Worm (Caenorhabditis elegans) whole organism, mixed stage, embryonic: ENCODE measurements around the gene T18D3.9.

Experiments used
- M03D4.4 ChIP-seq: sonication (generic microtip); optimal IDR thresholded peaks from 2 replicates; lab custom pipeline; 2017; ENCODE audit warnings: mild to moderate bottlenecking, missing genetic modification characterization, missing compliant biosample characterization
- bed-3 ChIP-seq: fragments of 200-800 bp; sonication (Bioruptor generic); optimal IDR thresholded peaks from 3 replicates; lab custom pipeline; 2018; ENCODE audit warnings: mild to moderate bottlenecking, missing genetic modification characterization, moderate library complexity, missing compliant biosample characterization
- ceh-43 ChIP-seq: fragments of 200-800 bp; sonication (Bioruptor generic); optimal IDR thresholded peaks from 2 replicates; lab custom pipeline; 2018; ENCODE audit warnings: mild to moderate bottlenecking, missing genetic modification characterization, moderate library complexity, missing compliant biosample characterization
- ceh-83 ChIP-seq: fragments of 200-800 bp; sonication (Bioruptor generic); optimal IDR thresholded peaks from 2 replicates; lab custom pipeline; 2018; ENCODE audit warnings: mild to moderate bottlenecking, missing genetic modification characterization, missing compliant biosample characterization
- cnd-1 ChIP-seq: fragments of 200-800 bp; sonication (Bioruptor generic); optimal IDR thresholded peaks from 2 replicates; lab custom pipeline; 2018; ENCODE audit warnings: mild to moderate bottlenecking, missing genetic modification characterization, missing compliant biosample characterization
- drap-1 ChIP-seq: fragments of 200-800 bp; sonication (Bioruptor generic); optimal IDR thresholded peaks from 3 replicates; lab custom pipeline; 2018; ENCODE audit warnings: mild to moderate bottlenecking, missing genetic modification characterization, missing compliant biosample characterization
- elt-1 ChIP-seq: sonication (generic microtip); optimal IDR thresholded peaks from 2 replicates; lab custom pipeline; 2017; ENCODE audit warnings: missing genetic modification characterization, mild to moderate bottlenecking, missing compliant biosample characterization, antibody characterized with exemption, moderate library complexity, borderline replicate concordance; ENCODE audit not compliant: insufficient read depth
- elt-3 ChIP-seq: fragments of 150-350 bp; optimal IDR thresholded peaks from 2 replicates; lab custom pipeline; 2014; ENCODE audit warnings: missing biosample characterization, missing genetic modification characterization
- ham-2 ChIP-seq: fragments of 200-800 bp; sonication (Bioruptor generic); optimal IDR thresholded peaks from 2 replicates; lab custom pipeline; 2018; ENCODE audit warnings: mild to moderate bottlenecking, missing genetic modification characterization, missing compliant biosample characterization
- hlh-1 ChIP-seq: fragments of 150-350 bp; optimal IDR thresholded peaks from 2 replicates; lab custom pipeline; 2014; ENCODE audit warnings: missing biosample characterization, missing genetic modification reagents, missing genetic modification characterization
- lin-13 ChIP-seq: fragments of 150-350 bp; optimal IDR thresholded peaks from 2 replicates; lab custom pipeline; 2014; ENCODE audit warnings: missing biosample characterization, missing genetic modification characterization
- lin-32 ChIP-seq: fragments of 200-800 bp; sonication (Bioruptor generic); optimal IDR thresholded peaks from 2 replicates; lab custom pipeline; 2018; ENCODE audit warnings: mild to moderate bottlenecking, missing genetic modification characterization, missing compliant biosample characterization
- lsy-2 ChIP-seq: fragments of 150-350 bp; optimal IDR thresholded peaks from 2 replicates; lab custom pipeline; 2014; ENCODE audit warnings: missing biosample characterization, missing genetic modification characterization
- mab-5 ChIP-seq: fragments of 150-350 bp; optimal IDR thresholded peaks from 2 replicates; lab custom pipeline; 2014; ENCODE audit warnings: missing biosample characterization, missing genetic modification characterization
- mep-1 ChIP-seq: fragments of 150-350 bp; optimal IDR thresholded peaks from 2 replicates; lab custom pipeline; 2017; ENCODE audit warnings: missing biosample characterization, missing genetic modification reagents, missing genetic modification characterization, inconsistent platforms
- mls-2 ChIP-seq: sonication (generic microtip); optimal IDR thresholded peaks from 2 replicates; lab custom pipeline; 2016; ENCODE audit warnings: mild to moderate bottlenecking, missing genetic modification characterization, moderate library complexity, missing compliant biosample characterization
- nhr-12 ChIP-seq: fragments of 150-350 bp; optimal IDR thresholded peaks from 2 replicates; lab custom pipeline; 2014; ENCODE audit warnings: missing biosample characterization, missing genetic modification characterization
- nhr-237 ChIP-seq: fragments of 150-350 bp; optimal IDR thresholded peaks from 2 replicates; lab custom pipeline; 2014; ENCODE audit warnings: missing biosample characterization, missing genetic modification characterization
- nhr-28 ChIP-seq: fragments of 150-350 bp; optimal IDR thresholded peaks from 2 replicates; lab custom pipeline; 2014; ENCODE audit warnings: missing biosample characterization, missing genetic modification characterization
- nhr-76 ChIP-seq: sonication (generic microtip); optimal IDR thresholded peaks from 2 replicates; lab custom pipeline; 2017; ENCODE audit warnings: missing biosample characterization, missing genetic modification characterization
- pha-4 ChIP-seq: fragments of 150-350 bp; optimal IDR thresholded peaks from 2 replicates; lab custom pipeline; 2018; ENCODE audit warnings: missing biosample characterization, missing genetic modification reagents, missing genetic modification characterization
- sem-2 ChIP-seq: fragments of 200-800 bp; sonication (Bioruptor generic); optimal IDR thresholded peaks from 2 replicates; lab custom pipeline; 2018; ENCODE audit warnings: mild to moderate bottlenecking, missing genetic modification characterization, missing compliant biosample characterization
- snpc-4 ChIP-seq: fragments of 150-350 bp; optimal IDR thresholded peaks from 2 replicates; lab custom pipeline; 2014; ENCODE audit warnings: missing biosample characterization, missing genetic modification characterization
- sptf-1 ChIP-seq: sonication (generic microtip); optimal IDR thresholded peaks from 2 replicates; lab custom pipeline; 2017; ENCODE audit warnings: mild to moderate bottlenecking, missing genetic modification characterization, moderate library complexity, missing compliant biosample characterization
- tbx-8 ChIP-seq: fragments of 200-800 bp; sonication (Bioruptor generic); optimal IDR thresholded peaks from 2 replicates; lab custom pipeline; 2018; ENCODE audit warnings: mild to moderate bottlenecking, missing genetic modification characterization, moderate library complexity, missing compliant biosample characterization
- unc-120 ChIP-seq: sonication (generic microtip); optimal IDR thresholded peaks from 2 replicates; lab custom pipeline; 2017; ENCODE audit warnings: missing genetic modification characterization, missing compliant biosample characterization; ENCODE audit not compliant: poor library complexity, severe bottlenecking
- unc-39 ChIP-seq: fragments of 150-350 bp; optimal IDR thresholded peaks from 2 replicates; lab custom pipeline; 2014; ENCODE audit warnings: missing biosample characterization, missing genetic modification characterization
- unc-62 ChIP-seq: fragments of 150-350 bp; optimal IDR thresholded peaks from 2 replicates; lab custom pipeline; 2014; ENCODE audit warnings: missing biosample characterization, missing genetic modification reagents, missing genetic modification characterization
- ztf-11 ChIP-seq: fragments of 150-350 bp; optimal IDR thresholded peaks from 2 replicates; lab custom pipeline; 2014; ENCODE audit warnings: missing biosample characterization, missing genetic modification characterization

T18D3.9 gene

DNA sequence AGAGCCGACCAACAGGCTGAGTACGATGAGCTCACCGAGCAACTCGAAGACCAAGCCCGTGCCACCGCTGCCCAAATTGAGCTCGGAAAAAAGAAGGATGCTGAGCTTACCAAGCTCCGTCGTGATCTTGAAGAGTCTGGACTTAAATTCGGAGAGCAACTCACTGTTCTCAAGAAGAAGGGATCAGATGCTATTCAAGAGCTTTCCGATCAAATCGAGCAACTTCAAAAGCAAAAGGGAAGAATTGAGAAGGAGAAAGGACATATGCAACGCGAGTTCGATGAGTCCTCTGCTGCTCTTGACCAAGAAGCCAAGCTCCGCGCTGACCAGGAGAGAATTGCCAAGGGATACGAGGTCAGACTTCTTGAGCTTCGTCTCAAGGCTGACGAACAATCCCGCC, 18.0 kb upstream of the T18D3.9 start:
- TF ChIP-seq M03D4.4 (tag; lab: Kevin White, UChicago), result no peak

ce11 chrX:12469846-12470245, 15.6 kb upstream of the T18D3.9 start:
- TF ChIP-seq bed-3 (no peak), nhr-12 (tag; lab: Kevin White, UChicago) (no peak), mab-5 (tag; lab: Kevin White, UChicago) (no peak), nhr-237 (tag; lab: Kevin White, UChicago) (no peak), unc-120 (no peak), ceh-83 (GFP tag; lab: Kevin White, UChicago) (no peak), ham-2 (GFP tag; lab: Kevin White, UChicago) (no peak)

- peak; percentile 17 for TF ChIP-seq pha-4 (tag; lab: Kevin White, UChicago)
- no peak for TF ChIP-seq lin-32 (GFP tag; lab: Kevin White, UChicago)
- TF ChIP-seq unc-39 (tag; lab: Kevin White, UChicago), result no peak
- TF ChIP-seq unc-62 (GFP tag; lab: Kevin White, UChicago), result no peak
- TF ChIP-seq ztf-11, result no peak
- TF ChIP-seq ham-2 (GFP tag; lab: Kevin White, UChicago), result no peak
These were observed 13.4 kb upstream of the T18D3.9 start, which contains the start of gene myo-2 for ce11 chrX:12467660-12468111. Gene myo-2 (plus strand): TSS chrX:12468061.

ce11 chrX:12466769-12467168, 12.5 kb upstream of the T18D3.9 start, which contains the start of gene cdf-2:
Gene cdf-2 (minus strand): TSS chrX:12466917.
- no peak for TF ChIP-seq bed-3
- no peak for TF ChIP-seq pha-4 (tag; lab: Kevin White, UChicago)
- no peak for TF ChIP-seq mls-2 (tag; lab: Kevin White, UChicago)
- TF ChIP-seq elt-3, result no peak
- no peak for TF ChIP-seq ceh-83 (GFP tag; lab: Kevin White, UChicago)
- TF ChIP-seq mep-1 (tag; lab: Kevin White, UChicago), result no peak

DNA sequence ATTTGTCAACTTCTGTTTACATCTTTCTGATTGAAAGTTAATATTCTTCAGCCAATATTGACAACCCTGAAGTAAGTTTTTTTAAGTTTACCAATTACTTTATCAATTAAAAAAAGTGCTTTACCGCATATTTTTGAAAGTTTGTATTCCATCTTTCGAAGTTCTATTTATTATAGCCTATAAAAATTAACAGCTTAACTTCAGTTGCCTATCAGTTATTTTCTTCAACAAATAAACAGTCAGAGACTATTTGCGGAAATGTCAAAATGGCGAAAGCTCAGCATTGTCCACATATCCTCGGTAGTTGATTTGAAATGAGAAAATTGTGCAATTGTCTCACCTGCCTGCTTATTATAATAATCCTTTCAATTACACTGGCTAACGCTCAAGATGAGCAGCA, 9.2 kb upstream of the T18D3.9 start, which contains the start of gene T18D3.5:
Gene T18D3.5 (plus strand): TSS at position 301 of the 400 bp plus-strand sequence.
- no peak for TF ChIP-seq ceh-83 (GFP tag; lab: Kevin White, UChicago)
- TF ChIP-seq elt-3, result no peak
- TF ChIP-seq nhr-28 (tag; lab: Kevin White, UChicago), result no peak

DNA sequence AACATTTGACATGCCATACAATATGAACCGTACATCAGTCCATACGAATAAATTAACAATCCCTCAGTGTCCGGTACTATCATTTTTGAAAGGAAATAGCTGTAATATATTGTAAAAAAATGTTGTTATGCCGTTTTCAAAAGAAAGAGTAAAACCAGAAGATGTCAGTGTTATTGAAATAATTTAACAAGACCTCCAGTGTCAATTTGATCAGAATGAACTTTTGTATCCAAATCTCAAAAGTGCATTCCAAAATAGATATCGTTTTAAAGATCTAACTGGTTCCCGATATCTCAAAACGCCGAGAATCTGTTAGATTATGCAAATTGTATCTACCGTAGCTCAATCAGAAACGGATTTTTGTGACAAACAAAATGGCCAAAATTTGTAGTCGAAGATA, 7.3 kb upstream of the T18D3.9 start, which contains the start of gene odr-7:
Gene odr-7 (minus strand): TSS at position 101 of the 400 bp plus-strand sequence.
- TF ChIP-seq snpc-4 (tag; lab: Kevin White, UChicago), result no peak
- TF ChIP-seq M03D4.4 (tag; lab: Kevin White, UChicago), result no peak
- no peak for TF ChIP-seq lsy-2 (tag; lab: Kevin White, UChicago)
- no peak for TF ChIP-seq nhr-12 (tag; lab: Kevin White, UChicago)
- TF ChIP-seq, all 35 proteins: peak for 0

- TF ChIP-seq drap-1 (GFP tag; lab: Kevin White, UChicago), result peak; percentile 83
- no peak for TF ChIP-seq snpc-4 (tag; lab: Kevin White, UChicago)
- peak; percentile 77 for TF ChIP-seq lin-32 (GFP tag; lab: Kevin White, UChicago)
- peak; percentile 28 for TF ChIP-seq mep-1 (tag; lab: Kevin White, UChicago)
- peak; percentile 73 for TF ChIP-seq sptf-1 (tag; lab: Kevin White, UChicago)
- TF ChIP-seq bed-3, result peak; percentile 53
- peak; percentile 30 for TF ChIP-seq nhr-237 (tag; lab: Kevin White, UChicago)
- no peak for TF ChIP-seq nhr-28 (tag; lab: Kevin White, UChicago)
- peak; percentile 77 for TF ChIP-seq ceh-83 (GFP tag; lab: Kevin White, UChicago)
- TF ChIP-seq mls-2 (tag; lab: Kevin White, UChicago), result peak; percentile 80
- TF ChIP-seq lin-13 (tag; lab: Kevin White, UChicago), result peak; percentile 10
- TF ChIP-seq elt-1, result no peak
- peak; percentile 82 for TF ChIP-seq M03D4.4 (tag; lab: Kevin White, UChicago)
- peak; percentile 35 for TF ChIP-seq ceh-43
- TF ChIP-seq unc-120, result peak; percentile 60
- TF ChIP-seq nhr-76 (tag; lab: Kevin White, UChicago), result no peak
- peak; percentile 47 for TF ChIP-seq unc-62 (GFP tag; lab: Kevin White, UChicago)
- peak; percentile 80 for TF ChIP-seq ham-2 (GFP tag; lab: Kevin White, UChicago)
- no peak for TF ChIP-seq elt-3
- TF ChIP-seq hlh-1 (tag; lab: Kevin White, UChicago), result peak; percentile 53
- TF ChIP-seq nhr-12 (tag; lab: Kevin White, UChicago), result no peak
- TF ChIP-seq tbx-8 (GFP tag; lab: Kevin White, UChicago), result peak; percentile 38
- peak; percentile 74 for TF ChIP-seq sem-2 (GFP tag; lab: Kevin White, UChicago)
- no peak for TF ChIP-seq pha-4 (tag; lab: Kevin White, UChicago)
- TF ChIP-seq mab-5 (tag; lab: Kevin White, UChicago), result no peak
- TF ChIP-seq cnd-1 (tag; lab: Kevin White, UChicago), result peak; percentile 76
These were observed 3.8 kb upstream of the T18D3.9 start for ce11 chrX:12458021-12458420.
